Fruit fly (Drosophila melanogaster): ENCODE results near the gene Dup99B.

- TF ChIP-seq CG14655 (GFP tag; optimal IDR thresholded peaks at IDR 0.05) (no peak), CG34367 (tag; optimal IDR thresholded peaks at IDR 0.05) (no peak), Ets98B (GFP tag; IDR thresholded peaks at IDR 0.05) (no peak), Pif1B (GFP tag; optimal IDR thresholded peaks at IDR 0.05) (no peak), Snoo (tag; optimal IDR thresholded peaks at IDR 0.05) (no peak), CG10348 (GFP tag; IDR thresholded peaks at IDR 0.05) (no peak), D1 (tag; optimal IDR thresholded peaks at IDR 0.05) (no peak), rn (GFP tag; IDR thresholded peaks at IDR 0.05) (no peak)
Observed at dm6 chr3R:29758734-29759131, 43.6 kb upstream of the Dup99B start.
